Worm (Caenorhabditis elegans): ENCODE results near the gene npp-27.

ce11 chrIV:7909455-7910141, 449 bp downstream of the npp-27 start:
- no peak for TF ChIP-seq aly-2 (tag; optimal IDR thresholded peaks at IDR 0.05)
- no peak for TF ChIP-seq sptf-1 (tag; optimal IDR thresholded peaks at IDR 0.05)
- no peak for TF ChIP-seq ceh-8 (GFP tag; optimal IDR thresholded peaks at IDR 0.05)
- TF ChIP-seq zag-1 (tag; optimal IDR thresholded peaks at IDR 0.05) = no peak
- TF ChIP-seq nhr-12 (tag; optimal IDR thresholded peaks at IDR 0.05) = no peak
- no peak for TF ChIP-seq nhr-77 (tag; optimal IDR thresholded peaks at IDR 0.05)
- TF ChIP-seq ceh-63 (GFP tag; optimal IDR thresholded peaks at IDR 0.05) = no peak
- TF ChIP-seq unc-62 (GFP tag; optimal IDR thresholded peaks at IDR 0.05) = no peak
- TF ChIP-seq mdl-1 (tag; optimal IDR thresholded peaks at IDR 0.05) = peak in 1 of 2 experiments; percentile 13
- no peak for TF ChIP-seq egl-27 (tag; optimal IDR thresholded peaks at IDR 0.05)
- TF ChIP-seq C16A3.4 (tag; optimal IDR thresholded peaks at IDR 0.05) = no peak
- TF ChIP-seq snpc-4 (tag; optimal IDR thresholded peaks at IDR 0.05) = no peak
- no peak for TF ChIP-seq ama-1 (optimal IDR thresholded peaks at IDR 0.05)
- no peak for TF ChIP-seq lir-3 (tag; optimal IDR thresholded peaks at IDR 0.05; ENCODE audit: poor library complexity)
